Fruit fly (Drosophila melanogaster): ENCODE results near the gene Sbat.

Sbat gene

dm6 chr2L:2906122-2906521 is 28.0 kb downstream of the Sbat start (continued):
- TF ChIP-seq gsb-n (tag; optimal IDR thresholded peaks at IDR 0.05) (no peak), run (tag; optimal IDR thresholded peaks at IDR 0.05) (peak; percentile 21), aop (GFP tag; IDR thresholded peaks at IDR 0.05) (no peak), gcm2 (GFP tag; optimal IDR thresholded peaks at IDR 0.05) (no peak), Sry-β (GFP tag; optimal IDR thresholded peaks at IDR 0.05) (no peak), CG34376 (GFP tag; optimal IDR thresholded peaks at IDR 0.05) (peak; percentile 41), CG2678 (tag; optimal IDR thresholded peaks at IDR 0.05) (peak; percentile 50), ato (GFP tag; IDR thresholded peaks at IDR 0.05; ENCODE audit: partially characterized antibody) (no peak), C15 (GFP tag; IDR thresholded peaks at IDR 0.05) (no peak), BEAF-32 (GFP tag; optimal IDR thresholded peaks at IDR 0.05) (no peak), CG3838 (GFP tag; optimal IDR thresholded peaks at IDR 0.05) (no peak), CG2202 (tag; optimal IDR thresholded peaks at IDR 0.05) (no peak), CG42726 (GFP tag; IDR thresholded peaks at IDR 0.05; ENCODE audit: partially characterized antibody) (no peak), CG5180 (GFP tag; optimal IDR thresholded peaks at IDR 0.05) (no peak), fd102C (GFP tag; optimal IDR thresholded peaks at IDR 0.05) (no peak), CG17361 (GFP tag; IDR thresholded peaks at IDR 0.05) (no peak), trh (GFP tag; optimal IDR thresholded peaks at IDR 0.05) (no peak), sr (GFP tag; IDR thresholded peaks at IDR 0.05) (no peak), bcd (GFP tag; optimal IDR thresholded peaks at IDR 0.05) (no peak), Mes4 (GFP tag; optimal IDR thresholded peaks at IDR 0.05) (no peak), E2f1 (GFP tag; IDR thresholded peaks at IDR 0.05) (no peak), CG1233 (GFP tag; optimal IDR thresholded peaks at IDR 0.05) (peak; percentile 2), zfh2 (GFP tag; optimal IDR thresholded peaks at IDR 0.05) (no peak), Asciz (GFP tag; optimal IDR thresholded peaks at IDR 0.05) (peak; percentile 54), CG6813 (GFP tag; optimal IDR thresholded peaks at IDR 0.05) (peak; percentile 62), Elba2 (GFP tag; optimal IDR thresholded peaks at IDR 0.05) (no peak), CG12659 (GFP tag; optimal IDR thresholded peaks at IDR 0.05) (no peak), nau (GFP tag; optimal IDR thresholded peaks at IDR 0.05) (peak; percentile 65), Vsx1 (GFP tag; optimal IDR thresholded peaks at IDR 0.05) (no peak), CG12744 (GFP tag; optimal IDR thresholded peaks at IDR 0.05) (no peak), CG15011 (GFP tag; optimal IDR thresholded peaks at IDR 0.05) (peak; percentile 34), cwo (GFP tag; optimal IDR thresholded peaks at IDR 0.05) (no peak), dimm (GFP tag; IDR thresholded peaks at IDR 0.05) (no peak), tap (tag; optimal IDR thresholded peaks at IDR 0.05) (no peak), CG18619 (GFP tag; optimal IDR thresholded peaks at IDR 0.05) (no peak), zf30C (GFP tag; optimal IDR thresholded peaks at IDR 0.05) (no peak), p53 (GFP tag; optimal IDR thresholded peaks at IDR 0.05) (no peak), CG7271 (tag; optimal IDR thresholded peaks at IDR 0.05) (no peak)

DNA sequence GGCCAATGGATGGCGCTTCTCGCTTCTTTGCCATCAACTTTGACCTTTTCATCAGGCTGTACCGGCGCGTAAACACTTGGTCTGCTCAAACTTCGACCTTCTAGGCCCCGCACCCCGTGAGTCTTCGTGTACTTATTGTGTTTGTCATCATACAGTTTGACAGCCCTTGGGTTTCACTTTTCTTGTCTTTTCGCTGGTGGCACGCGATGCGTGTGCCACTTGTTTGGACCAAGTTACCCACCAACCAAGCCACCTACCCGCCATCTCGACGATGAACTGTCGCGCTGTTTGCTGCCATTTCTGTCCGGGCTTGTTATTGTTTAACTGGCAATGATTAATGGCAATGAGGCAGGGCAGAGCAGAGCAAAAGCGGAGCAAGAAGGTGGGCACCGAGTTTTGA is 29.6 kb downstream of the Sbat start:
- TF ChIP-seq chinmo (GFP tag; IDR thresholded peaks at IDR 0.05; ENCODE audit: partially characterized antibody): 0 out of 4 replicates have a peak, but pooled peaks have one; percentile 18
- TF ChIP-seq pros (GFP tag; optimal IDR thresholded peaks at IDR 0.05): peak; percentile 8
- peak; percentile 20 for TF ChIP-seq CG10543 (GFP tag; optimal IDR thresholded peaks at IDR 0.05)
- peak; percentile 92 for TF ChIP-seq CG6654 (GFP tag; optimal IDR thresholded peaks at IDR 0.05)
- TF ChIP-seq CG7372 (GFP tag; IDR thresholded peaks at IDR 0.05): no peak
- TF ChIP-seq NFAT (GFP tag; IDR thresholded peaks at IDR 0.05): 0 out of 2 replicates have a peak, but pooled peaks have one; percentile 15
- peak; percentile 21; the same call in 1 of the 2 replicates for TF ChIP-seq ara (GFP tag; IDR thresholded peaks at IDR 0.05)
- 0 out of 3 replicates have a peak, but pooled peaks have one; percentile 29 for TF ChIP-seq CG6175 (GFP tag; IDR thresholded peaks at IDR 0.05)
- TF ChIP-seq Hr39 (optimal IDR thresholded peaks at IDR 0.05): no peak
- TF ChIP-seq CG5180 (GFP tag; optimal IDR thresholded peaks at IDR 0.05): peak; percentile 46
- peak; percentile 44 for TF ChIP-seq Med (GFP tag)
- TF ChIP-seq ci (GFP tag; IDR thresholded peaks at IDR 0.05): 0 out of 3 replicates have a peak, but pooled peaks have one; percentile 13
- 0 out of 2 replicates have a peak, but pooled peaks have one; percentile 30 for TF ChIP-seq rib (GFP tag; IDR thresholded peaks at IDR 0.05)
- no peak for TF ChIP-seq CG18476 (GFP tag; optimal IDR thresholded peaks at IDR 0.05)
- TF ChIP-seq Side (GFP tag; optimal IDR thresholded peaks at IDR 0.05): no peak
- no peak for TF ChIP-seq CG10654 (GFP tag; optimal IDR thresholded peaks at IDR 0.05)
